Fruit fly (Drosophila melanogaster) whole organism, embryonic: ENCODE measurements around the gene CG31313.

Experiments
- Ada2b ChIP-seq: fragments of 200-800 bp; sonication (Bioruptor generic); IDR thresholded peaks from 2 replicates; pipeline ENCODE4 v1.3.6; 2022; ENCODE audit warnings: missing biosample characterization, missing genetic modification characterization
- Awh ChIP-seq: fragments of 200-800 bp; sonication (Bioruptor generic); IDR thresholded peaks from 2 replicates; pipeline ENCODE4, ENCODE4 v1.3.6; 2022; ENCODE audit warnings: missing biosample characterization, missing genetic modification characterization
- B-H1 ChIP-seq: fragments of 200-800 bp; sonication (Bioruptor generic); IDR thresholded peaks from 3 replicates; pipeline ENCODE4 v1.3.6; 2022; ENCODE audit warnings: missing biosample characterization, missing genetic modification characterization
- BtbVII ChIP-seq: fragments of 200-800 bp; sonication (Bioruptor generic); optimal IDR thresholded peaks from 3 replicates; lab custom pipeline; 2017; ENCODE audit warnings: missing biosample characterization, mild to moderate bottlenecking, missing genetic modification characterization
- C15 ChIP-seq: fragments of 200-800 bp; sonication (Bioruptor generic); IDR thresholded peaks from 3 replicates; pipeline ENCODE4 v1.3.6; 2022; ENCODE audit warnings: missing biosample characterization, missing genetic modification characterization
- CG10565 ChIP-seq: fragments of 200-800 bp; sonication (Bioruptor generic); optimal IDR thresholded peaks from 3 replicates; lab custom pipeline; 2016; ENCODE audit warnings: missing biosample characterization, mild to moderate bottlenecking, missing genetic modification characterization
- CG11398 ChIP-seq: fragments of 200-800 bp; sonication (Bioruptor generic); optimal IDR thresholded peaks from 2 replicates; lab custom pipeline; 2016; ENCODE audit warnings: missing biosample characterization, missing genetic modification characterization
- CG11456 ChIP-seq: fragments of 200-800 bp; sonication (Bioruptor generic); IDR thresholded peaks from 3 replicates; pipeline ENCODE4 v1.3.6; 2022; ENCODE audit warnings: missing biosample characterization, missing genetic modification characterization
- CG11696 ChIP-seq: fragments of 200-800 bp; sonication (Bioruptor generic); IDR thresholded peaks from 2 replicates; pipeline ENCODE4 v1.3.6; 2022; ENCODE audit warnings: missing biosample characterization, missing genetic modification characterization
- CG13123 ChIP-seq: fragments of 200-800 bp; sonication (Bioruptor generic); optimal IDR thresholded peaks from 2 replicates; lab custom pipeline; 2016; ENCODE audit warnings: missing biosample characterization, missing genetic modification characterization
- CG13296 ChIP-seq: fragments of 200-800 bp; sonication (Bioruptor generic); optimal IDR thresholded peaks from 3 replicates; lab custom pipeline; 2018; ENCODE audit warnings: missing biosample characterization, mild to moderate bottlenecking, missing genetic modification characterization
- CG14014 ChIP-seq: fragments of 200-800 bp; sonication (Bioruptor generic); IDR thresholded peaks from 2 replicates; pipeline ENCODE4 v1.3.6; 2022; ENCODE audit warnings: missing biosample characterization, missing genetic modification characterization
- CG14965 ChIP-seq: fragments of 200-800 bp; sonication (Bioruptor generic); optimal IDR thresholded peaks from 2 replicates; lab custom pipeline; 2016; ENCODE audit warnings: missing biosample characterization, missing genetic modification characterization, borderline replicate concordance
- CG15601 ChIP-seq: fragments of 200-800 bp; sonication (Bioruptor generic); optimal IDR thresholded peaks from 3 replicates; lab custom pipeline; 2019; ENCODE audit warnings: missing biosample characterization, mild to moderate bottlenecking, missing genetic modification characterization, moderate library complexity
- CG16779 ChIP-seq: fragments of 200-800 bp; sonication (Bioruptor generic); IDR thresholded peaks from 2 replicates; pipeline ENCODE4 v1.3.6; 2022; ENCODE audit warnings: missing biosample characterization, missing genetic modification characterization
- CG16863 ChIP-seq: fragments of 200-800 bp; sonication (Bioruptor generic); optimal IDR thresholded peaks from 3 replicates; lab custom pipeline; 2016; ENCODE audit warnings: missing biosample characterization, missing genetic modification characterization
- CG17568 ChIP-seq: fragments of 200-800 bp; sonication (Bioruptor generic); optimal IDR thresholded peaks from 2 replicates; lab custom pipeline; 2018; ENCODE audit warnings: missing biosample characterization, mild to moderate bottlenecking, missing genetic modification characterization, moderate library complexity
- CG17802 ChIP-seq: fragments of 200-800 bp; sonication (Bioruptor generic); optimal IDR thresholded peaks from 2 replicates; lab custom pipeline; 2018; ENCODE audit warnings: missing biosample characterization, mild to moderate bottlenecking, missing genetic modification characterization, moderate library complexity
- CG18011 ChIP-seq: fragments of 200-800 bp; sonication (Bioruptor generic); optimal IDR thresholded peaks from 2 replicates; lab custom pipeline; 2017; ENCODE audit warnings: missing biosample characterization, missing genetic modification characterization, mild to moderate bottlenecking, moderate library complexity, missing genotype
- CG2678 ChIP-seq: fragments of 200-800 bp; sonication (Bioruptor generic); optimal IDR thresholded peaks from 3 replicates; lab custom pipeline; 2019; ENCODE audit warnings: missing biosample characterization, mild to moderate bottlenecking, missing genetic modification characterization, moderate library complexity
- CG2712 ChIP-seq: fragments of 200-800 bp; optimal IDR thresholded peaks from 3 replicates; lab custom pipeline; 2019; ENCODE audit warnings: missing biosample characterization, mild to moderate bottlenecking, missing genetic modification characterization, moderate library complexity
- CG42726 ChIP-seq: fragments of 200-800 bp; sonication (Bioruptor generic); IDR thresholded peaks from 2 replicates; pipeline ENCODE4 v1.3.6; 2022; ENCODE audit warnings: missing biosample characterization, missing genetic modification characterization; ENCODE audit not compliant: partially characterized antibody
- CG6175 ChIP-seq: fragments of 200-800 bp; sonication (Bioruptor generic); IDR thresholded peaks from 3 replicates; pipeline ENCODE4 v1.3.6; 2022; ENCODE audit warnings: missing biosample characterization, missing genetic modification characterization
- CG7963 ChIP-seq: fragments of 200-800 bp; sonication (Bioruptor generic); IDR thresholded peaks from 3 replicates; pipeline ENCODE4 v1.3.6; 2022; ENCODE audit warnings: missing biosample characterization, missing genetic modification characterization; ENCODE audit not compliant: partially characterized antibody
- CG9727 ChIP-seq: fragments of 200-800 bp; sonication (Bioruptor generic); optimal IDR thresholded peaks from 3 replicates; lab custom pipeline; 2017; ENCODE audit warnings: missing biosample characterization, mild to moderate bottlenecking, missing genetic modification characterization
- HLHmδ ChIP-seq: fragments of 200-800 bp; sonication (Bioruptor generic); optimal IDR thresholded peaks from 2 replicates; lab custom pipeline; 2018; ENCODE audit warnings: missing biosample characterization, mild to moderate bottlenecking, missing genetic modification characterization, moderate library complexity
- Hey ChIP-seq: fragments of 200-800 bp; sonication (Bioruptor generic); optimal IDR thresholded peaks from 3 replicates; lab custom pipeline; 2018; ENCODE audit warnings: missing biosample characterization, mild to moderate bottlenecking, missing genetic modification characterization
- Hr39 ChIP-seq: fragments of >200 bp; optimal IDR thresholded peaks from 2 replicates; lab custom pipeline; 2017
- Hsf ChIP-seq: fragments of 200-800 bp; sonication (Bioruptor generic); optimal IDR thresholded peaks from 3 replicates; lab custom pipeline; 2016; ENCODE audit warnings: missing biosample characterization, missing genetic modification characterization
- Lhr ChIP-seq: fragments of 200-800 bp; sonication (Bioruptor generic); optimal IDR thresholded peaks from 3 replicates; lab custom pipeline; 2017; ENCODE audit warnings: mild to moderate bottlenecking, missing biosample characterization, missing genetic modification reagents, missing genetic modification characterization
- NFAT ChIP-seq: fragments of 200-800 bp; sonication (Bioruptor generic); IDR thresholded peaks from 2 replicates; pipeline ENCODE4 v1.3.6; 2022; ENCODE audit warnings: missing biosample characterization, missing genetic modification characterization
- Scr ChIP-seq: fragments of 200-800 bp; sonication (Bioruptor generic); IDR thresholded peaks from 2 replicates; pipeline ENCODE4 v1.3.6; 2022; ENCODE audit warnings: missing biosample characterization, missing genetic modification characterization; ENCODE audit not compliant: partially characterized antibody
- Sin3A ChIP-seq: fragments of >200 bp; optimal IDR thresholded peaks from 2 replicates; lab custom pipeline; 2018
- Six4 ChIP-seq: fragments of 200-800 bp; sonication (Bioruptor generic); optimal IDR thresholded peaks from 2 replicates; lab custom pipeline; 2016; ENCODE audit warnings: missing biosample characterization, missing genetic modification characterization
- abd-A ChIP-seq: fragments of 200-800 bp; sonication (Bioruptor generic); optimal IDR thresholded peaks from 3 replicates; lab custom pipeline; 2019; ENCODE audit warnings: missing biosample characterization, mild to moderate bottlenecking, missing genetic modification characterization, moderate library complexity
- bab2 ChIP-seq: fragments of 200-800 bp; sonication (Bioruptor generic); optimal IDR thresholded peaks from 2 replicates; lab custom pipeline; 2016; ENCODE audit warnings: missing biosample characterization, missing genetic modification characterization
- cas ChIP-seq: fragments of 200-800 bp; sonication (Bioruptor generic); IDR thresholded peaks from 2 replicates; pipeline ENCODE4 v1.3.6; 2022; ENCODE audit warnings: missing biosample characterization, missing genetic modification characterization
- cg ChIP-seq: fragments of 200-800 bp; sonication (Bioruptor generic); optimal IDR thresholded peaks from 3 replicates; lab custom pipeline; 2019; ENCODE audit warnings: missing biosample characterization, mild to moderate bottlenecking, missing genetic modification characterization, moderate library complexity
- dpn ChIP-seq, 2 experiments: fragments of 200-800 bp; sonication (Bioruptor generic); optimal IDR thresholded peaks; 3 replicates each; lab custom pipeline; 2016; ENCODE audit warnings: missing biosample characterization in 2 of 2, missing genetic modification characterization in 2 of 2
- eyg ChIP-seq: fragments of 200-800 bp; sonication (Bioruptor generic); optimal IDR thresholded peaks from 3 replicates; lab custom pipeline; 2016; ENCODE audit warnings: missing biosample characterization, missing genetic modification characterization
- klu ChIP-seq: fragments of 200-800 bp; sonication (Bioruptor generic); IDR thresholded peaks from 2 replicates; pipeline ENCODE4 v1.3.6; 2022; ENCODE audit warnings: missing biosample characterization, missing genetic modification characterization
- org-1 ChIP-seq: fragments of 200-800 bp; sonication (Bioruptor generic); optimal IDR thresholded peaks from 2 replicates; lab custom pipeline; 2017; ENCODE audit warnings: missing biosample characterization, missing genetic modification characterization
- otp ChIP-seq: fragments of 200-800 bp; sonication (Bioruptor generic); IDR thresholded peaks from 3 replicates; pipeline ENCODE4, ENCODE4 v1.3.6; 2022; ENCODE audit warnings: missing biosample characterization, missing genetic modification characterization
- pita ChIP-seq: fragments of 200-800 bp; sonication (Bioruptor generic); optimal IDR thresholded peaks from 2 replicates; lab custom pipeline; 2017; ENCODE audit warnings: missing biosample characterization, mild to moderate bottlenecking, missing genetic modification characterization
- pum ChIP-seq: fragments of 200-800 bp; sonication (Bioruptor generic); optimal IDR thresholded peaks from 2 replicates; lab custom pipeline; 2016; ENCODE audit warnings: missing biosample characterization, missing genetic modification characterization
- sens ChIP-seq: fragments of 200-800 bp; sonication (Bioruptor generic); peaks from one replicate; lab custom pipeline; 2016; ENCODE audit warnings: missing biosample characterization, missing genetic modification characterization
- stc ChIP-seq: fragments of 200-800 bp; sonication (Bioruptor generic); IDR thresholded peaks from 2 replicates; pipeline ENCODE4 v1.3.6; 2022; ENCODE audit warnings: missing biosample characterization, missing genetic modification characterization
- tll ChIP-seq, 2 experiments: fragments of 200-800 bp in 1 of 2; fragments of >200 bp in 1 of 2; sonication (Bioruptor generic) in 1 of 2; optimal IDR thresholded peaks; 2 replicates each; lab custom pipeline; 2017 to 2019; ENCODE audit warnings: missing biosample characterization in 2 of 2, missing genetic modification characterization in 2 of 2, mild to moderate bottlenecking in 1 of 2, moderate library complexity in 1 of 2
- zen2 ChIP-seq: fragments of 200-800 bp; sonication (Bioruptor generic); IDR thresholded peaks from 3 replicates; pipeline ENCODE4 v1.3.6; 2022; ENCODE audit warnings: missing biosample characterization, missing genetic modification characterization; ENCODE audit not compliant: partially characterized antibody
- zfh1 ChIP-seq: fragments of 200-800 bp; sonication (Bioruptor generic); IDR thresholded peaks from 3 replicates; pipeline ENCODE4 v1.3.6; 2022; ENCODE audit warnings: missing biosample characterization, missing genetic modification characterization

The CG31313 gene

dm6 chr3R:14558383-14558883, 8.8 kb downstream of the CG31313 start (continued):
- TF ChIP-seq Awh (GFP tag; lab: Robert Waterston, UW) (peak; percentile 80), CG14965 (GFP tag; lab: Kevin White, UChicago) (peak; percentile 55), CG11456 (peak; percentile 83), CG10565 (GFP tag; lab: Kevin White, UChicago) (peak; percentile 52), CG9727 (GFP tag; lab: Kevin White, UChicago) (peak; percentile 91), CG13296 (GFP tag; lab: Kevin White, UChicago) (peak; percentile 95), otp (GFP tag; lab: Robert Waterston, UW) (peak; percentile 40; the same call in 1 of the 3 replicates), CG2712 (tag; lab: Kevin White, UChicago) (peak; percentile 92), pum (GFP tag; lab: Kevin White, UChicago) (peak; percentile 79), CG2678 (peak; percentile 96), Ada2b (GFP tag; lab: Robert Waterston, UW) (peak; percentile 88), CG17802 (tag; lab: Kevin White, UChicago) (peak; percentile 71), bab2 (peak; percentile 75), B-H1 (peak; percentile 83), CG16863 (GFP tag; lab: Kevin White, UChicago) (peak; percentile 86), BtbVII (peak; percentile 92), CG14014 (GFP tag; lab: Robert Waterston, UW) (peak; percentile 87), cas (GFP tag; lab: Robert Waterston, UW) (0 out of 2 replicates have a peak, but pooled peaks have one; percentile 23), eyg (peak; percentile 84), zfh1 (peak; percentile 80), Sin3A (lab: Kevin White, UChicago) (no peak), org-1 (GFP tag; lab: Kevin White, UChicago) (peak; percentile 93), CG42726 (GFP tag; lab: Robert Waterston, UW) (no peak), HLHmδ (GFP tag; lab: Kevin White, UChicago) (no peak), CG11696 (no peak; the same call in 1 of the 2 replicates), Hey (tag; lab: Kevin White, UChicago) (peak; percentile 30), tll (GFP tag; optimal IDR thresholded peaks at IDR 0.05; lab: Kevin White, UChicago) (no peak), NFAT (GFP tag; lab: Robert Waterston, UW) (peak; percentile 77), CG16779 (peak; percentile 72; the same call in 1 of the 2 replicates), CG15601 (tag; lab: Kevin White, UChicago) (peak; percentile 81), CG6175 (peak; percentile 39; the same call in 1 of the 3 replicates), pita (GFP tag; lab: Kevin White, UChicago) (no peak), C15 (GFP tag; lab: Robert Waterston, UW) (peak; percentile 63; the same call in 2 of the 3 replicates), Lhr (peak; percentile 58), klu (GFP tag; lab: Robert Waterston, UW) (peak; percentile 81), CG17568 (GFP tag; lab: Kevin White, UChicago) (peak; percentile 84), stc (GFP tag; lab: Robert Waterston, UW) (peak; percentile 89), sens (GFP tag; lab: Kevin White, UChicago) (peak; percentile 98), Scr (no peak), cg (GFP tag; lab: Kevin White, UChicago) (no peak), Six4 (GFP tag; lab: Kevin White, UChicago) (peak; percentile 90), abd-A (peak; percentile 80), CG7963 (no peak), CG18011 (GFP tag; lab: Kevin White, UChicago) (peak; percentile 79), Hr39 (lab: Kevin White, UChicago) (no peak), zen2 (GFP tag; lab: Robert Waterston, UW) (no peak), Hsf (GFP tag; lab: Kevin White, UChicago) (peak; percentile 93), CG11398 (peak; percentile 77), dpn (GFP tag; optimal IDR thresholded peaks at IDR 0.05; lab: Kevin White, UChicago) (peak; percentile 89 to 93), CG13123 (GFP tag; lab: Kevin White, UChicago) (peak; percentile 57)
